Worm (Caenorhabditis elegans) whole organism, late embryonic: ENCODE measurements around the gene F31F4.11.
A peak's percentile ranks its signal among the peaks of the same experiment; 100 is the strongest.

Source experiments
- C08G9.2 ChIP-seq: sonication (generic microtip); optimal IDR thresholded peaks from 2 replicates; lab custom pipeline; 2016; ENCODE audit warnings: mild to moderate bottlenecking, missing genetic modification characterization, moderate library complexity, missing compliant biosample characterization
- C38D4.7 ChIP-seq: fragments of 200-800 bp; sonication (Bioruptor generic); optimal IDR thresholded peaks from 2 replicates; lab custom pipeline; 2018; ENCODE audit warnings: mild to moderate bottlenecking, missing genetic modification characterization, moderate library complexity, missing compliant biosample characterization
- K09A11.1 ChIP-seq: sonication (generic microtip); optimal IDR thresholded peaks from 2 replicates; lab custom pipeline; 2017; ENCODE audit warnings: antibody characterized with exemption, mild to moderate bottlenecking, missing genetic modification characterization, missing compliant biosample characterization; ENCODE audit not compliant: insufficient read depth
- T23F11.4 ChIP-seq: fragments of 200-800 bp; sonication (Bioruptor generic); optimal IDR thresholded peaks from 2 replicates; lab custom pipeline; 2018; ENCODE audit warnings: mild to moderate bottlenecking, missing genetic modification characterization, missing compliant biosample characterization
- Y22D7AL.16 ChIP-seq: sonication (generic microtip); optimal IDR thresholded peaks from 2 replicates; lab custom pipeline; 2016; ENCODE audit warnings: missing genetic modification characterization, missing compliant biosample characterization
- ceh-18 ChIP-seq: sonication (generic microtip); optimal IDR thresholded peaks from 2 replicates; lab custom pipeline; 2016; ENCODE audit warnings: missing genetic modification characterization, missing compliant biosample characterization
- ceh-19 ChIP-seq: fragments of 200-800 bp; sonication (Bioruptor generic); optimal IDR thresholded peaks from 2 replicates; lab custom pipeline; 2018; ENCODE audit warnings: mild to moderate bottlenecking, missing genetic modification characterization, missing compliant biosample characterization
- ceh-45 ChIP-seq: fragments of 200-800 bp; sonication (Bioruptor generic); IDR thresholded peaks from 2 replicates; pipeline ENCODE4 v1.3.6; 2022; ENCODE audit warnings: missing genetic modification reagents, missing genetic modification characterization, missing compliant biosample characterization
- ceh-48 ChIP-seq: sonication (generic microtip); optimal IDR thresholded peaks from 2 replicates; lab custom pipeline; 2016; ENCODE audit warnings: missing genetic modification characterization, inconsistent platforms, missing compliant biosample characterization
- che-1 ChIP-seq: sonication (generic microtip); optimal IDR thresholded peaks from 2 replicates; lab custom pipeline; 2016; ENCODE audit warnings: mild to moderate bottlenecking, missing genetic modification characterization, missing compliant biosample characterization
- dmd-4 ChIP-seq: sonication (generic microtip); optimal IDR thresholded peaks from 2 replicates; lab custom pipeline; 2016; ENCODE audit warnings: borderline replicate concordance, missing genetic modification characterization, missing compliant biosample characterization
- dve-1 ChIP-seq: sonication (generic microtip); optimal IDR thresholded peaks from 2 replicates; lab custom pipeline; 2017; ENCODE audit warnings: antibody characterized with exemption, mild to moderate bottlenecking, missing genetic modification characterization, missing compliant biosample characterization
- elt-2 ChIP-seq: sonication (generic microtip); optimal IDR thresholded peaks from 2 replicates; lab custom pipeline; 2016; ENCODE audit warnings: missing genetic modification reagents, missing genetic modification characterization, missing compliant biosample characterization
- eyg-1 ChIP-seq: sonication (generic microtip); optimal IDR thresholded peaks from 2 replicates; lab custom pipeline; 2016; ENCODE audit warnings: missing genotype, missing genetic modification characterization, missing compliant biosample characterization
- fax-1 ChIP-seq: sonication (generic microtip); optimal IDR thresholded peaks from 2 replicates; lab custom pipeline; 2016; ENCODE audit warnings: missing genotype, missing genetic modification characterization, missing compliant biosample characterization
- fkh-6 ChIP-seq: sonication (generic microtip); optimal IDR thresholded peaks from 2 replicates; lab custom pipeline; 2016; ENCODE audit warnings: missing genetic modification characterization, missing compliant biosample characterization
- hlh-15 ChIP-seq: sonication (generic microtip); optimal IDR thresholded peaks from 2 replicates; lab custom pipeline; 2016; ENCODE audit warnings: missing genetic modification characterization, missing compliant biosample characterization
- hlh-30 ChIP-seq: sonication (generic microtip); optimal IDR thresholded peaks from 2 replicates; lab custom pipeline; 2017; ENCODE audit warnings: antibody characterized with exemption, missing genetic modification characterization, missing compliant biosample characterization; ENCODE audit not compliant: insufficient read depth
- hlh-6 ChIP-seq: sonication (generic microtip); optimal IDR thresholded peaks from 2 replicates; lab custom pipeline; 2016; ENCODE audit warnings: missing genotype, missing genetic modification characterization, missing compliant biosample characterization
- lim-6 ChIP-seq: sonication (generic microtip); optimal IDR thresholded peaks from 2 replicates; lab custom pipeline; 2016; ENCODE audit warnings: missing genetic modification characterization, missing compliant biosample characterization
- lin-11 ChIP-seq: fragments of 200-800 bp; sonication (Bioruptor generic); optimal IDR thresholded peaks from 2 replicates; lab custom pipeline; 2018; ENCODE audit warnings: mild to moderate bottlenecking, missing genetic modification characterization, missing compliant biosample characterization
- nfya-1 ChIP-seq: sonication (generic microtip); optimal IDR thresholded peaks from 2 replicates; lab custom pipeline; 2017; ENCODE audit warnings: missing genetic modification characterization, mild to moderate bottlenecking, missing compliant biosample characterization, antibody characterized with exemption, moderate library complexity
- nhr-11 ChIP-seq: fragments of 150-350 bp; optimal IDR thresholded peaks from 2 replicates; lab custom pipeline; 2014; ENCODE audit warnings: missing biosample characterization, missing genetic modification characterization
- odd-2 ChIP-seq: sonication (generic microtip); optimal IDR thresholded peaks from 2 replicates; lab custom pipeline; 2017; ENCODE audit warnings: antibody characterized with exemption, mild to moderate bottlenecking, missing genetic modification characterization, missing compliant biosample characterization
- pax-1 ChIP-seq: fragments of 150-350 bp; optimal IDR thresholded peaks from 2 replicates; lab custom pipeline; 2014; ENCODE audit warnings: missing biosample characterization, missing genetic modification characterization
- pha-2 ChIP-seq: sonication (generic microtip); optimal IDR thresholded peaks from 2 replicates; lab custom pipeline; 2017; ENCODE audit warnings: mild to moderate bottlenecking, missing genetic modification characterization, missing compliant biosample characterization
- pha-4 ChIP-seq: fragments of 150-350 bp; optimal IDR thresholded peaks from 2 replicates; lab custom pipeline; 2018; ENCODE audit warnings: missing biosample characterization, missing genetic modification reagents, missing genetic modification characterization
- ref-2 ChIP-seq: sonication (generic microtip); optimal IDR thresholded peaks from 2 replicates; lab custom pipeline; 2016; ENCODE audit warnings: missing genetic modification characterization, missing compliant biosample characterization
- sdc-2 ChIP-seq: sonication (generic microtip); optimal IDR thresholded peaks from 2 replicates; lab custom pipeline; 2016; ENCODE audit warnings: missing genotype, missing genetic modification characterization, missing compliant biosample characterization
- sox-2 ChIP-seq: fragments of 200-800 bp; sonication (Bioruptor generic); IDR thresholded peaks from 2 replicates; pipeline ENCODE4 v1.3.6; 2022; ENCODE audit warnings: missing genetic modification reagents, missing genetic modification characterization, missing compliant biosample characterization
- syd-9 ChIP-seq: sonication (generic microtip); optimal IDR thresholded peaks from 2 replicates; lab custom pipeline; 2016; ENCODE audit warnings: mild to moderate bottlenecking, missing genetic modification characterization, moderate library complexity, missing compliant biosample characterization
- ttx-3 ChIP-seq: sonication (generic microtip); optimal IDR thresholded peaks from 2 replicates; lab custom pipeline; 2016; ENCODE audit warnings: missing genetic modification reagents, missing genetic modification characterization, missing compliant biosample characterization
- unc-42 ChIP-seq: sonication (generic microtip); optimal IDR thresholded peaks from 2 replicates; lab custom pipeline; 2016; ENCODE audit warnings: missing genotype, missing genetic modification characterization, missing compliant biosample characterization
- unc-86 ChIP-seq: sonication (generic microtip); optimal IDR thresholded peaks from 2 replicates; lab custom pipeline; 2016; ENCODE audit warnings: missing genetic modification characterization, missing compliant biosample characterization
- zip-5 ChIP-seq: sonication (generic microtip); optimal IDR thresholded peaks from 2 replicates; lab custom pipeline; 2016; ENCODE audit warnings: missing genetic modification characterization, missing compliant biosample characterization
- ztf-16 ChIP-seq: sonication (generic microtip); optimal IDR thresholded peaks from 2 replicates; lab custom pipeline; 2017; ENCODE audit warnings: missing genetic modification characterization, missing compliant biosample characterization

F31F4.11 gene

DNA sequence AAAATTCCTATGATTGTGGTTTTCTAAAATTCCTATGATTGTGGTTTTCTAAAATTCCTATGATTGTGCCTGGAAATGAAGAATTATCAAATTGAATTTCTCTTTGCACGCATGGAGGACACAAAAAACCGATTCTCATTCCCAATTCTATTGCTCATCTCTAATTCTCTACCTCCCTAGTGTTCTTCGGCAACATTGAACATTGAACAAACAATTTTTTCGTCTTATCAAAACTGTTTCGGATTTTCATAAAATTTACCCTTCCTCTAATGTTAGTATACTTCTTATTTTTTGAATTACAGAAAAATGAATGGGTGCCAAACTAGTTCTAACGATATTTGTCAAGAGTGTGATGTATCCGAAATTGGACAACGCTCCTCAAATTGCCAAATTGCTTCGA, 28.0 kb downstream of the F31F4.11 start, which contains the start of gene pals-31:
Gene pals-31 (plus strand): TSS at position 301 of the 400 bp plus-strand sequence.
- no peak for TF ChIP-seq ceh-19 (GFP tag; lab: Kevin White, UChicago)
- no peak for TF ChIP-seq fax-1
- TF ChIP-seq hlh-6 (tag; lab: Kevin White, UChicago) = no peak
- TF ChIP-seq lim-6 (tag; lab: Kevin White, UChicago) = no peak
- TF ChIP-seq eyg-1 = no peak
- TF ChIP-seq pax-1 (tag; lab: Kevin White, UChicago) = no peak
- TF ChIP-seq unc-42 = no peak
- no peak for TF ChIP-seq sox-2 (GFP tag; lab: Robert Waterston, UW)

DNA sequence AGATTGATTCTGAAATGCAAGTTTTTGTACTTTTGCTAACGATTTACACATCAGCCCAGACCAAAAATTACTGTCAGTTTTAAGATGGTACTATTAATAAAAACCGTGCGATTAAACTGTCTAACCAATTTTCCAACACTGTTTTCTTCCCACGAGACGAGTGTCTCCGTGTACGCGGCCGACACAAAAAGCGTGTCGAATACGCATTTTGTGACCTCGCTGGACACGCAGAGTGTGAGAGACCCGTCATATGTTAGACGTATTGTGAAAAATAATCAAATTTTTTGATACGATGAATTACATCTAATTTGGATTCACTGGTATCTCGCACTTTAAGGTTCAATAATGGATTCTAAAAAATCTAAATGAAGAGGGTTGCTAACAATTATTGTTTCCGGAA, 28.6 kb downstream of the F31F4.11 start:
- peak; percentile 28 for TF ChIP-seq hlh-30 (tag; lab: Kevin White, UChicago)
- no peak for TF ChIP-seq syd-9 (tag; lab: Kevin White, UChicago)

DNA sequence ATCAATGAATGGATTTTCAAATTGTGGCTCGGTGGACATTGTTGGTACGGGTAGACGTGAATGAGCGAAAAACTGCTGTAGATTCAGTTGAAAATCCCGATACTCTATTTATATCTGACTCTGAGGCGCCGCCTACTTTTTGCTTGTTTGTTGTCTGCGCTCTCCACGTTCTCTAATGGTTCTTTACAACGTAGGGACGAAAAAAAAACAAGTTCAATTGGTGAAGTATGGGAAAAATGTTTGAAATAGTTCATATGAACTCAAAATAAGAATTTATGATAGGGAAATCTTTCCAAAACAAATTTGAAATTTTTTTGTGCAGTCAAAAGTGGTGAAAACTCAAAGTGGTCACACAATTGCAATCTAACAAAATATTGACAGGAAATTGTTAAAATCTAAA, 29.4 kb downstream of the F31F4.11 start, which contains the start of gene F48G7.10:
Gene F48G7.10 (minus strand): TSS at position 101 of the 400 bp plus-strand sequence.
- TF ChIP-seq che-1 (tag; lab: Kevin White, UChicago) (no peak), pax-1 (tag; lab: Kevin White, UChicago) (no peak), nfya-1 (tag; lab: Kevin White, UChicago) (no peak), pha-4 (no peak), K09A11.1 (tag; lab: Kevin White, UChicago) (no peak), ttx-3 (no peak), ceh-45 (GFP tag; lab: Robert Waterston, UW) (no peak), C38D4.7 (GFP tag; lab: Kevin White, UChicago) (no peak), lin-11 (tag; lab: Kevin White, UChicago) (no peak)
- TF ChIP-seq, all 69 proteins: peak for 0

DNA sequence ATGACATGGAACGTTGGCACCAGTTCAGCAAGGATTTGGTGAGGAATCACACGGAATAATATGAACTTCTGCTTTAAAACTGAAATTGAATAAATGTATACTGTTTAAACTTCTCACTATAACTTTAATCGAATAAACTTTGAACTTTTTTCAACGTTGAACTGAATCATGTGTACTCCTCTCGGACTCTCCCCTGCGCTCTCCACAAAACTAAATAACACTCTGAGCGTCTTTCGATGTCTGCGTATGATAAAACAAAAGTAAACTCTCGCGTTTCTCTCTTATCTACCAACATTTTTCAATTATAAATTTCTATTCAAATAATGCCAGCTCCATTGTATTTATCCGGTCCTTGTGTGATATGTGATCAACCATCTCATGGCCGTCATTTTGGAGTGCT, 32.4 kb downstream of the F31F4.11 start:
- no peak for TF ChIP-seq ref-2 (tag; lab: Kevin White, UChicago)

DNA sequence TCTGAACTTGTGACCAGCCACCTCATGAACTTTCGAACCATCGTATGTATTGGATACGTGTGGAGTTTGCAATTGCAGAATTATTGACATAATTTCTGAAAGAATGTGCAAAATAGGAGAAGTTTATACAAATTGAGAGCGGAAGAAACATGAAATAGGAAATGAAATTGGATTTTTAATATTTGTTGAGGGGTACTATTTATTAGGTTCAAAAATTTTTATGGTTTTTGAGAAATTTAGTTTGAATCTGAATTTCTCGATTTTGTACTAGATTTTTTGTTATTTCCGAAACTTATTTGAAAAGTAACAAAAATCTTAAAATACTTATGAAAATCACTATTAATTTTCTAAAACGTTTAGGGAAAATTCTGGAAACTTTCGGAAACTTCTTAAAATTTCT, 35.7 kb downstream of the F31F4.11 start, which contains the start of gene F48G7.9:
Gene F48G7.9 (minus strand): TSS at position 101 of the 400 bp plus-strand sequence.
- no peak for TF ChIP-seq ceh-19 (GFP tag; lab: Kevin White, UChicago)
- no peak for TF ChIP-seq C08G9.2
- TF ChIP-seq ref-2 (tag; lab: Kevin White, UChicago) = no peak
- no peak for TF ChIP-seq nhr-11 (tag; lab: Kevin White, UChicago)
- no peak for TF ChIP-seq ceh-45 (GFP tag; lab: Robert Waterston, UW)
- no peak for TF ChIP-seq hlh-15 (tag; lab: Kevin White, UChicago)
- no peak for TF ChIP-seq unc-86 (tag; lab: Kevin White, UChicago)
- no peak for TF ChIP-seq K09A11.1 (tag; lab: Kevin White, UChicago)
- no peak for TF ChIP-seq C38D4.7 (GFP tag; lab: Kevin White, UChicago)
- TF ChIP-seq, all 69 proteins: peak for 0

DNA sequence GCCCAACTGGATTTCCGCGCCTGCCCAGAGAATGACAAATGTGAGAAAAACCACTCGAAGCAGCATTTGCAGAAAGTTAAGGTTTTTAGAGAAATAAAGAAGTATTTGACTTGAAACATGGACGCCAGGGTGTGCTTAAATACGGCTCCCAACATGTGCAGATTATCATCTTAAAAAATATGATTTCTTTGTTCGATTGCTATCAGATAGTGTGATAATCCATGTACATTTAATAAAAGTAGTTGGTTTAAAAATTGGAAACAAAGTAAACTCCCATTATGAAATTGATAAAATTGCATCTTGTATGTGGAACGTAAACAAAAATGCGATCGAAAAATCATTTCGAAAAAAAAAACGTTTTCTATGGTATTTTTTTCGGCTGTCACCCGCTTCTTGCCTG, 36.7 kb downstream of the F31F4.11 start, which contains the start of gene F48G7.8:
Gene F48G7.8 (minus strand): TSS at position 101 of the 400 bp plus-strand sequence.
- TF ChIP-seq Y22D7AL.16 = no peak
- TF ChIP-seq pax-1 (tag; lab: Kevin White, UChicago) = no peak
- TF ChIP-seq T23F11.4 (GFP tag; lab: Kevin White, UChicago) = no peak
- TF ChIP-seq lim-6 (tag; lab: Kevin White, UChicago) = no peak
- no peak for TF ChIP-seq dmd-4
- TF ChIP-seq fkh-6 (tag; lab: Kevin White, UChicago) = no peak
- no peak for TF ChIP-seq ceh-48 (tag; lab: Kevin White, UChicago)
- TF ChIP-seq sdc-2 (tag; lab: Kevin White, UChicago) = no peak
- TF ChIP-seq elt-2 (tag; lab: Kevin White, UChicago) = no peak
- no peak for TF ChIP-seq ceh-18 (tag; lab: Kevin White, UChicago)
- TF ChIP-seq unc-42 = no peak
- no peak for TF ChIP-seq dve-1
- TF ChIP-seq pha-2 (tag; lab: Kevin White, UChicago) = no peak
- TF ChIP-seq zip-5 (tag; lab: Kevin White, UChicago) = no peak
- no peak for TF ChIP-seq C38D4.7 (GFP tag; lab: Kevin White, UChicago)
- TF ChIP-seq ztf-16 (tag; lab: Kevin White, UChicago) = no peak
- TF ChIP-seq ceh-45 (GFP tag; lab: Robert Waterston, UW) = no peak
- TF ChIP-seq odd-2 (tag; lab: Kevin White, UChicago) = no peak
- TF ChIP-seq, all 69 proteins: peak for 0
